Fruit fly (Drosophila melanogaster) whole organism, pupa: ENCODE results near the gene GstZ1.

ENCODE experiments used
- CG10348 ChIP-seq: fragments of 200-800 bp; sonication (Bioruptor generic); IDR thresholded peaks from 2 replicates; pipeline ENCODE4 v1.3.6; 2022; ENCODE audit warnings: missing biosample characterization, missing genetic modification characterization
- CG14655 ChIP-seq: fragments of 200-800 bp; sonication (Bioruptor generic); optimal IDR thresholded peaks from 3 replicates; lab custom pipeline; 2017; ENCODE audit warnings: mild to moderate bottlenecking, missing biosample characterization, missing genetic modification reagents, missing genetic modification characterization
- CG15710 ChIP-seq: fragments of 200-800 bp; sonication (Bioruptor generic); optimal IDR thresholded peaks from 2 replicates; lab custom pipeline; 2018; ENCODE audit warnings: missing biosample characterization, mild to moderate bottlenecking, missing genetic modification characterization, moderate library complexity
- CG17806 ChIP-seq: fragments of 200-800 bp; sonication (Bioruptor generic); optimal IDR thresholded peaks from 2 replicates; lab custom pipeline; 2018; ENCODE audit warnings: missing biosample characterization, mild to moderate bottlenecking, missing genetic modification characterization, moderate library complexity
- CG8159 ChIP-seq: fragments of 200-800 bp; sonication (Bioruptor generic); optimal IDR thresholded peaks from 3 replicates; lab custom pipeline; 2018; ENCODE audit warnings: missing biosample characterization, mild to moderate bottlenecking, missing genetic modification characterization, moderate library complexity
- CG8301 ChIP-seq: fragments of 200-800 bp; sonication (Bioruptor generic); optimal IDR thresholded peaks from 2 replicates; lab custom pipeline; 2018; ENCODE audit warnings: missing biosample characterization, mild to moderate bottlenecking, missing genetic modification characterization
- CG9948 ChIP-seq: fragments of 200-800 bp; sonication (Bioruptor generic); optimal IDR thresholded peaks from 2 replicates; lab custom pipeline; 2018; ENCODE audit warnings: missing biosample characterization, mild to moderate bottlenecking, missing genetic modification characterization, moderate library complexity
- EcR ChIP-seq: fragments of 200-800 bp; sonication (Bioruptor generic); optimal IDR thresholded peaks from 3 replicates; lab custom pipeline; 2019; ENCODE audit warnings: missing biosample characterization, missing genetic modification characterization, mild to moderate bottlenecking, moderate library complexity, missing genetic modification reagents
- Snoo ChIP-seq: fragments of 200-800 bp; sonication (Bioruptor generic); optimal IDR thresholded peaks from 3 replicates; lab custom pipeline; 2017; ENCODE audit warnings: missing biosample characterization, mild to moderate bottlenecking, missing genetic modification characterization, inconsistent platforms
- fd96Ca ChIP-seq: fragments of 200-800 bp; sonication (Bioruptor generic); IDR thresholded peaks from 3 replicates; pipeline ENCODE4 v1.3.6; 2022; ENCODE audit warnings: missing biosample characterization, missing genetic modification characterization
- gl ChIP-seq: fragments of 200-800 bp; sonication (Bioruptor generic); optimal IDR thresholded peaks from 2 replicates; lab custom pipeline; 2018; ENCODE audit warnings: missing biosample characterization, mild to moderate bottlenecking, missing genetic modification characterization
- rn ChIP-seq: fragments of 200-800 bp; sonication (Bioruptor generic); IDR thresholded peaks from 2 replicates; pipeline ENCODE4 v1.3.6; 2022; ENCODE audit warnings: missing biosample characterization, missing genetic modification characterization

DNA sequence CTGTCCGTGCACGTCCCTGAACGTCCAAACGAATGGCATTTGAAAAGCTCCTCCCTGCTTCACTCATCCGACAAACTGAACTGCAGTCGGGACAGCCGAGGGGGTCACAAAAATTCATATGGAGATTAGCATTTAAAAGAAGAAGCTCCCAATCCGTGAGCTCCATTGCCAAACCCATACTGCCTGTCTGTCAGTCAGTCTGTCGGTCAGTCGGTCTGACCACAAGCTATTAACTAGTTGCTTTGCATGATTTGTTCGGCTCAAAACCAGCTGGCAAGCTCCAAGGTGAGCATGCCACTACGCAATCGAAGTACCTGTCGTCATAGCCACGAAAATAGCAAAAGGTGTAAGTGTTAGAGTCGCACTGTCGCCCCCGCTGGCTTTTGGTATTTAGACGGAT, 22.6 kb downstream of the GstZ1 start:
- TF ChIP-seq CG17806 (no peak), fd96Ca (GFP tag; lab: Robert Waterston, UW) (no peak), Snoo (no peak), CG9948 (tag; lab: Kevin White, UChicago) (no peak), CG14655 (GFP tag; lab: Kevin White, UChicago) (no peak), CG8301 (tag; lab: Kevin White, UChicago) (no peak), gl (no peak), CG10348 (GFP tag; lab: Robert Waterston, UW) (no peak), EcR (GFP tag; lab: Kevin White, UChicago) (no peak), CG15710 (tag; lab: Kevin White, UChicago) (no peak), CG8159 (tag; lab: Kevin White, UChicago) (no peak), rn (no peak)
